Fruit fly (Drosophila melanogaster) whole organism, embryonic: Measurements from ENCODE around the gene arx.
A peak's percentile ranks its signal among the peaks of the same experiment; 100 is the strongest.

Experiments
- Bdp1 ChIP-seq: fragments of 200-800 bp; sonication (Bioruptor generic); optimal IDR thresholded peaks from 3 replicates; lab custom pipeline; 2016; ENCODE audit warnings: missing biosample characterization, missing genetic modification characterization
- CG10462 ChIP-seq: fragments of 200-800 bp; sonication (Bioruptor generic); optimal IDR thresholded peaks from 2 replicates; lab custom pipeline; 2016; ENCODE audit warnings: missing biosample characterization, missing genetic modification characterization
- CG12236 ChIP-seq: fragments of 200-800 bp; sonication (Bioruptor generic); optimal IDR thresholded peaks from 2 replicates; lab custom pipeline; 2016; ENCODE audit warnings: missing biosample characterization, missing genetic modification characterization
- CG12942 ChIP-seq: fragments of 200-800 bp; sonication (Bioruptor generic); optimal IDR thresholded peaks from 3 replicates; lab custom pipeline; 2016; ENCODE audit warnings: missing biosample characterization, missing genetic modification characterization
- CG16863 ChIP-seq: fragments of 200-800 bp; sonication (Bioruptor generic); optimal IDR thresholded peaks from 3 replicates; lab custom pipeline; 2016; ENCODE audit warnings: missing biosample characterization, missing genetic modification characterization
- CG17328 ChIP-seq: fragments of 200-800 bp; sonication (Bioruptor generic); IDR thresholded peaks from 2 replicates; pipeline ENCODE4 v1.3.6; 2022; ENCODE audit warnings: missing biosample characterization, missing genetic modification characterization
- CG17568 ChIP-seq: fragments of 200-800 bp; sonication (Bioruptor generic); optimal IDR thresholded peaks from 2 replicates; lab custom pipeline; 2018; ENCODE audit warnings: missing biosample characterization, mild to moderate bottlenecking, missing genetic modification characterization, moderate library complexity
- CG17829 ChIP-seq: fragments of 200-800 bp; optimal IDR thresholded peaks from 2 replicates; lab custom pipeline; 2019; ENCODE audit warnings: missing biosample characterization, mild to moderate bottlenecking, missing genetic modification characterization, moderate library complexity
- CG17912 ChIP-seq: fragments of 200-800 bp; sonication (Bioruptor generic); optimal IDR thresholded peaks from 2 replicates; lab custom pipeline; 2018; ENCODE audit warnings: missing biosample characterization, mild to moderate bottlenecking, missing genetic modification characterization
- CG2120 ChIP-seq: fragments of 200-800 bp; sonication (Bioruptor generic); optimal IDR thresholded peaks from 3 replicates; lab custom pipeline; 2016; ENCODE audit warnings: missing biosample characterization, missing genetic modification characterization
- CG33213 ChIP-seq: fragments of 200-800 bp; sonication (Bioruptor generic); optimal IDR thresholded peaks from 3 replicates; lab custom pipeline; 2016; ENCODE audit warnings: missing biosample characterization, missing genetic modification characterization
- CG3407 ChIP-seq: fragments of 200-800 bp; sonication (Bioruptor generic); optimal IDR thresholded peaks from 2 replicates; lab custom pipeline; 2018; ENCODE audit warnings: missing biosample characterization, mild to moderate bottlenecking, missing genetic modification characterization
- CG6272 ChIP-seq: fragments of 200-800 bp; sonication (Bioruptor generic); IDR thresholded peaks from 2 replicates; pipeline ENCODE4 v1.3.6; 2022; ENCODE audit warnings: missing biosample characterization, missing genetic modification characterization
- CG6654 ChIP-seq: fragments of 200-800 bp; sonication (Bioruptor generic); optimal IDR thresholded peaks from 2 replicates; lab custom pipeline; 2017; ENCODE audit warnings: missing biosample characterization, mild to moderate bottlenecking, missing genetic modification characterization
- CG7556 ChIP-seq: fragments of 200-800 bp; sonication (Bioruptor generic); optimal IDR thresholded peaks from 2 replicates; lab custom pipeline; 2017; ENCODE audit warnings: missing biosample characterization, mild to moderate bottlenecking, missing genetic modification characterization
- D ChIP-seq, 2 experiments: fragments of 200-800 bp in 1 of 2; fragments of >200 bp in 1 of 2; sonication (Bioruptor generic) in 1 of 2; optimal IDR thresholded peaks; 2 replicates in 1 of 2; 3 replicates in 1 of 2; lab custom pipeline; 2017; ENCODE audit warnings: mild to moderate bottlenecking in 1 of 2, missing biosample characterization in 1 of 2, missing genetic modification characterization in 1 of 2, missing genetic modification reagents in 1 of 2
- D19B ChIP-seq: fragments of 200-800 bp; sonication (Bioruptor generic); optimal IDR thresholded peaks from 2 replicates; lab custom pipeline; 2017; ENCODE audit warnings: missing biosample characterization, mild to moderate bottlenecking, missing genetic modification characterization
- Dip3 ChIP-seq: fragments of 200-800 bp; sonication (Bioruptor generic); optimal IDR thresholded peaks from 3 replicates; lab custom pipeline; 2016; ENCODE audit warnings: missing biosample characterization, missing genetic modification characterization
- Elba2 ChIP-seq: fragments of 200-800 bp; sonication (Bioruptor generic); optimal IDR thresholded peaks from 3 replicates; lab custom pipeline; 2016; ENCODE audit warnings: missing biosample characterization, missing genetic modification characterization
- Fer1 ChIP-seq: fragments of 200-800 bp; sonication (Bioruptor generic); optimal IDR thresholded peaks from 2 replicates; lab custom pipeline; 2017; ENCODE audit warnings: missing biosample characterization, mild to moderate bottlenecking, missing genetic modification characterization
- Fer3 ChIP-seq: fragments of 200-800 bp; sonication (Bioruptor generic); optimal IDR thresholded peaks from 2 replicates; lab custom pipeline; 2018; ENCODE audit warnings: missing biosample characterization, mild to moderate bottlenecking, missing genetic modification characterization, moderate library complexity
- HLHmδ ChIP-seq: fragments of 200-800 bp; sonication (Bioruptor generic); optimal IDR thresholded peaks from 2 replicates; lab custom pipeline; 2018; ENCODE audit warnings: missing biosample characterization, mild to moderate bottlenecking, missing genetic modification characterization, moderate library complexity
- MBD-R2 ChIP-seq: fragments of 200-800 bp; sonication (Bioruptor generic); IDR thresholded peaks from 2 replicates; pipeline ENCODE4 v1.3.6; 2022; ENCODE audit warnings: missing biosample characterization, missing genetic modification characterization
- NfI ChIP-seq: fragments of 200-800 bp; sonication (Bioruptor generic); optimal IDR thresholded peaks from 3 replicates; lab custom pipeline; 2018; ENCODE audit warnings: missing biosample characterization, mild to moderate bottlenecking, missing genetic modification characterization, moderate library complexity
- Ravus ChIP-seq: fragments of 200-800 bp; sonication (Bioruptor generic); IDR thresholded peaks from 2 replicates; pipeline ENCODE4 v1.3.6; 2022; ENCODE audit warnings: missing biosample characterization, missing genetic modification characterization
- Xrp1 ChIP-seq: fragments of 200-800 bp; sonication (Bioruptor generic); IDR thresholded peaks from 2 replicates; pipeline ENCODE4 v1.3.6; 2022; ENCODE audit warnings: missing biosample characterization, missing genetic modification characterization
- bcd ChIP-seq: fragments of 200-800 bp; sonication (Bioruptor generic); optimal IDR thresholded peaks from 2 replicates; lab custom pipeline; 2017; ENCODE audit warnings: missing biosample characterization, mild to moderate bottlenecking, missing genetic modification characterization
- btn ChIP-seq: fragments of 200-800 bp; sonication (Bioruptor generic); optimal IDR thresholded peaks from 2 replicates; lab custom pipeline; 2016; ENCODE audit warnings: missing biosample characterization, missing genetic modification characterization
- cato ChIP-seq: fragments of 200-800 bp; sonication (Bioruptor generic); optimal IDR thresholded peaks from 2 replicates; lab custom pipeline; 2016; ENCODE audit warnings: missing biosample characterization, missing genetic modification characterization, borderline replicate concordance
- dmrt11E ChIP-seq: fragments of 200-800 bp; sonication (Bioruptor generic); optimal IDR thresholded peaks from 3 replicates; lab custom pipeline; 2018; ENCODE audit warnings: missing biosample characterization, mild to moderate bottlenecking, missing genetic modification characterization, moderate library complexity
- fd96Cb ChIP-seq: fragments of 200-800 bp; sonication (Bioruptor generic); optimal IDR thresholded peaks from 2 replicates; lab custom pipeline; 2018; ENCODE audit warnings: missing biosample characterization, mild to moderate bottlenecking, missing genetic modification characterization, moderate library complexity
- gro ChIP-seq: fragments of 200-800 bp; sonication (Bioruptor generic); optimal IDR thresholded peaks from 2 replicates; lab custom pipeline; 2016; ENCODE audit warnings: missing biosample characterization, missing genetic modification characterization
- h ChIP-seq: fragments of >200 bp; optimal IDR thresholded peaks from 2 replicates; lab custom pipeline; 2017
- ham ChIP-seq: fragments of 200-800 bp; sonication (Bioruptor generic); IDR thresholded peaks from 2 replicates; pipeline ENCODE4 v1.3.6; 2022; ENCODE audit warnings: missing biosample characterization, missing genetic modification characterization
- hkb ChIP-seq, 2 experiments: fragments of 200-800 bp in 1 of 2; fragments of >200 bp in 1 of 2; sonication (Bioruptor generic) in 1 of 2; IDR thresholded peaks in 1 of 2; optimal IDR thresholded peaks in 1 of 2; 2 replicates each; pipeline versions ENCODE4 v1.3.6 to Lab custom; 2017 to 2022; ENCODE audit warnings: missing biosample characterization in 1 of 2, missing genetic modification characterization in 1 of 2
- jing ChIP-seq: fragments of 200-800 bp; sonication (Bioruptor generic); optimal IDR thresholded peaks from 2 replicates; lab custom pipeline; 2018; ENCODE audit warnings: missing biosample characterization, mild to moderate bottlenecking, missing genetic modification characterization
- kah ChIP-seq: fragments of 200-800 bp; sonication (Bioruptor generic); optimal IDR thresholded peaks from 2 replicates; lab custom pipeline; 2018; ENCODE audit warnings: missing biosample characterization, mild to moderate bottlenecking, missing genetic modification characterization
- ken ChIP-seq: fragments of 200-800 bp; sonication (Bioruptor generic); IDR thresholded peaks from 3 replicates; pipeline ENCODE4 v1.3.6; 2022; ENCODE audit warnings: missing biosample characterization, missing genetic modification characterization
- mam ChIP-seq: fragments of 200-800 bp; sonication (Bioruptor generic); optimal IDR thresholded peaks from 3 replicates; lab custom pipeline; 2016; ENCODE audit warnings: missing biosample characterization, missing genetic modification characterization
- mirr ChIP-seq: fragments of 200-800 bp; sonication (Bioruptor generic); optimal IDR thresholded peaks from 3 replicates; lab custom pipeline; 2018; ENCODE audit warnings: missing biosample characterization, mild to moderate bottlenecking, missing genetic modification characterization
- nerfin-1 ChIP-seq: fragments of 200-800 bp; sonication (Bioruptor generic); optimal IDR thresholded peaks from 3 replicates; lab custom pipeline; 2019; ENCODE audit warnings: missing biosample characterization, mild to moderate bottlenecking, missing genetic modification characterization, moderate library complexity
- otp ChIP-seq: fragments of 200-800 bp; sonication (Bioruptor generic); IDR thresholded peaks from 3 replicates; pipeline ENCODE4, ENCODE4 v1.3.6; 2022; ENCODE audit warnings: missing biosample characterization, missing genetic modification characterization
- pfk ChIP-seq: fragments of 200-800 bp; sonication (Bioruptor generic); optimal IDR thresholded peaks from 2 replicates; lab custom pipeline; 2018; ENCODE audit warnings: missing biosample characterization, mild to moderate bottlenecking, missing genetic modification characterization, moderate library complexity
- pita ChIP-seq: fragments of 200-800 bp; sonication (Bioruptor generic); optimal IDR thresholded peaks from 2 replicates; lab custom pipeline; 2017; ENCODE audit warnings: missing biosample characterization, mild to moderate bottlenecking, missing genetic modification characterization
- salm ChIP-seq: fragments of 200-800 bp; sonication (Bioruptor generic); optimal IDR thresholded peaks from 2 replicates; lab custom pipeline; 2018; ENCODE audit warnings: missing biosample characterization, mild to moderate bottlenecking, missing genetic modification characterization
- ssp ChIP-seq: fragments of 200-800 bp; sonication (Bioruptor generic); IDR thresholded peaks from 2 replicates; pipeline ENCODE4 v1.3.6; 2022; ENCODE audit warnings: missing biosample characterization, missing genetic modification characterization
- twi ChIP-seq: fragments of 200-800 bp; optimal IDR thresholded peaks from 2 replicates; lab custom pipeline; 2019; ENCODE audit warnings: missing biosample characterization, mild to moderate bottlenecking, missing genetic modification characterization, moderate library complexity
- zen ChIP-seq: fragments of 200-800 bp; sonication (Bioruptor generic); optimal IDR thresholded peaks from 3 replicates; lab custom pipeline; 2018; ENCODE audit warnings: missing biosample characterization, mild to moderate bottlenecking, missing genetic modification characterization, moderate library complexity
- zfh1 ChIP-seq: fragments of 200-800 bp; sonication (Bioruptor generic); IDR thresholded peaks from 3 replicates; pipeline ENCODE4 v1.3.6; 2022; ENCODE audit warnings: missing biosample characterization, missing genetic modification characterization

arx gene

dm6 chr3L:18869035-18869826 lies 32.1 kb downstream of the arx start, which contains the start of gene Grx1 (continued):
- TF ChIP-seq CG7556 (GFP tag; lab: Kevin White, UChicago): peak; percentile 52
- TF ChIP-seq Elba2 (GFP tag; lab: Kevin White, UChicago): no peak
- no peak for TF ChIP-seq Ravus (GFP tag; lab: Robert Waterston, UW)
- peak; percentile 60 for TF ChIP-seq CG17568 (GFP tag; lab: Kevin White, UChicago)
- TF ChIP-seq salm (tag; lab: Kevin White, UChicago): no peak
- no peak for TF ChIP-seq pita
- 0 out of 3 replicates have a peak, but pooled peaks have one; percentile 37 for TF ChIP-seq ken (GFP tag; lab: Robert Waterston, UW)
- no peak for TF ChIP-seq CG6654 (GFP tag; lab: Kevin White, UChicago)
- peak; percentile 14 for TF ChIP-seq zen (tag; lab: Kevin White, UChicago)
- peak; percentile 84 for TF ChIP-seq MBD-R2 (GFP tag; lab: Robert Waterston, UW)
- TF ChIP-seq pfk (GFP tag; lab: Kevin White, UChicago): no peak
- no peak for TF ChIP-seq gro (GFP tag; lab: Kevin White, UChicago)
- peak; percentile 27 for TF ChIP-seq CG16863 (GFP tag; lab: Kevin White, UChicago)
- peak; percentile 14 for TF ChIP-seq jing (GFP tag; lab: Kevin White, UChicago)
- peak; percentile 49 for TF ChIP-seq twi (tag; lab: Kevin White, UChicago)
- peak; percentile 4 for TF ChIP-seq Dip3 (GFP tag; lab: Kevin White, UChicago)
- peak; percentile 25 for TF ChIP-seq bcd (GFP tag; lab: Kevin White, UChicago)
- no peak for TF ChIP-seq ham (GFP tag; lab: Robert Waterston, UW)
- TF ChIP-seq CG17829: peak; percentile 76
- TF ChIP-seq h (lab: Kevin White, UChicago): no peak
- TF ChIP-seq CG12942: no peak
- TF ChIP-seq CG10462 (GFP tag; lab: Kevin White, UChicago): no peak
- TF ChIP-seq zfh1 (GFP tag; lab: Robert Waterston, UW): peak; percentile 59; the same call in 1 of the 3 replicates
- TF ChIP-seq Fer1: peak; percentile 39
- TF ChIP-seq mirr (GFP tag; lab: Kevin White, UChicago): peak; percentile 10
- TF ChIP-seq dmrt11E (tag; lab: Kevin White, UChicago): peak; percentile 53
- TF ChIP-seq ssp: peak; percentile 52; the same call in 1 of the 2 replicates
- TF ChIP-seq CG12236 (GFP tag; lab: Kevin White, UChicago): no peak
- TF ChIP-seq Bdp1 (GFP tag; lab: Kevin White, UChicago): peak; percentile 8
- TF ChIP-seq HLHmδ (GFP tag; lab: Kevin White, UChicago): no peak
- TF ChIP-seq CG2120 (GFP tag; lab: Kevin White, UChicago): peak; percentile 68
- TF ChIP-seq mam (GFP tag; lab: Kevin White, UChicago): peak; percentile 52
- TF ChIP-seq otp (GFP tag; lab: Robert Waterston, UW): no peak
- TF ChIP-seq CG3407 (GFP tag; lab: Kevin White, UChicago): peak; percentile 21
- no peak for TF ChIP-seq CG17328 (GFP tag; lab: Robert Waterston, UW)
- TF ChIP-seq hkb (optimal IDR thresholded peaks at IDR 0.05; lab: Kevin White, UChicago): no peak
- TF ChIP-seq hkb (GFP tag; IDR thresholded peaks at IDR 0.05; lab: Robert Waterston, UW): peak; percentile 53; the same call in 1 of the 2 replicates
- no peak for TF ChIP-seq D (optimal IDR thresholded peaks at IDR 0.05; lab: Kevin White, UChicago)
- TF ChIP-seq D (GFP tag; optimal IDR thresholded peaks at IDR 0.05; lab: Kevin White, UChicago): peak; percentile 47
- no peak for TF ChIP-seq btn (GFP tag; lab: Kevin White, UChicago)
- TF ChIP-seq cato (GFP tag; lab: Kevin White, UChicago): no peak
- TF ChIP-seq fd96Cb (tag; lab: Kevin White, UChicago): peak; percentile 32
- TF ChIP-seq NfI: peak; percentile 51
- TF ChIP-seq Xrp1: peak; percentile 57
- peak; percentile 48 for TF ChIP-seq Fer3
- no peak for TF ChIP-seq nerfin-1
- TF ChIP-seq kah (GFP tag; lab: Kevin White, UChicago): peak; percentile 5
- no peak for TF ChIP-seq CG17912 (GFP tag; lab: Kevin White, UChicago)
- TF ChIP-seq CG6272: no peak
- no peak for TF ChIP-seq CG33213 (GFP tag; lab: Kevin White, UChicago)
- TF ChIP-seq D19B (GFP tag; lab: Kevin White, UChicago): no peak
